Worm (Caenorhabditis elegans): ENCODE data around the gene srab-21.

srab-21 gene

DNA sequence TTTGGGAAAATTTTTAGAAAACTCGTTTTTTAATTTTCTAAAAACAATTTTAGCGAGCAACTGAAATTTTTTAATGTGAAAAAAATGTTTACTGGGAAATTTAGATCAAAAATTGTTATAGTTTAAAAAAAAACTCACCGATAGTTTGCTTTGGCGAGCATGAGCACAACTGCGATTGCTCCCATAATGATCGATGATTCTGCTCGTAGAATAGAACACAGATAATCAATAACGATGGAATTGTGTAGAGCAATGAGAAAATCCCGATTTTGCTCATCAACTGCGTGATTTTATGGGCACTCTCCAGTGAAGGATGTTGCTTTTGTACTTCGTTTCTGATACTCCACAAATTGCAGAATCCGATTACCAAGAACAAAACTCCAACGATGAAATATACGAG is 18.4 kb upstream of the srab-21 start:
- no peak for TF ChIP-seq hlh-30 (tag; optimal IDR thresholded peaks at IDR 0.05; ENCODE audit: insufficient read depth)
- TF ChIP-seq fkh-10 (GFP tag; optimal IDR thresholded peaks at IDR 0.05) = no peak
- TF ChIP-seq pat-9 (tag; optimal IDR thresholded peaks at IDR 0.05) = no peak
- TF ChIP-seq ahr-1 (tag; optimal IDR thresholded peaks at IDR 0.05) = no peak
- TF ChIP-seq ceh-18 (tag; optimal IDR thresholded peaks at IDR 0.05) = no peak
- TF ChIP-seq tbx-7 (tag; optimal IDR thresholded peaks at IDR 0.05) = no peak
- TF ChIP-seq ceh-19 (GFP tag; optimal IDR thresholded peaks at IDR 0.05) = no peak
- TF ChIP-seq odd-2 (tag; optimal IDR thresholded peaks at IDR 0.05) = no peak
- no peak for TF ChIP-seq lin-11 (tag; optimal IDR thresholded peaks at IDR 0.05)

DNA sequence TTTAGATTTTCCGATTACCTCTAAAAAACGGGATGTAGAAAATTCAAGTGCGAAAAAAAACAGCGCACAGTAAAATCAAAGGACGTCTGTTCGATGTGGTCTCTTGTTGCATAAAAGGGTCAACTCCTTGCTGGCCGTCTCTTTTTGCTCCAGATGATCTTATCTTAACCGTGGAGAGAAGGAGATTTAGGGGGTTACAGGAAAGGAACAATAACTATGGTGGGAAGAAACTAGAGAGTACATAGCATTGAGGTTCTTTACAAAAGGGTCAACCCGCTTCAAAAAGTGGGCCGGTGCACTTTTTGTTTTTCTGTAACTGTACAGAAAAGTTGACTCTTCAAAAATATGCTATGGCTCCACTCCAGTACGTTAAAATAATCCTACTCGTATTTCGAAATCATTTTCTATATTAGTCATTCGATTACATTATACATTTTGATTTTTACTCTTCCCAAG is 7.3 kb upstream of the srab-21 start, which contains the start of the genes T20D4.19 and srj-9:
Gene T20D4.19 (minus strand): TSS at position 101 of the 456 bp plus-strand sequence.
Gene srj-9 (plus strand): TSS at position 406 of the 456 bp plus-strand sequence.
- TF ChIP-seq ceh-30 (tag; optimal IDR thresholded peaks at IDR 0.05) (no peak), rnt-1 (tag; optimal IDR thresholded peaks at IDR 0.05) (no peak), ttx-3 (tag; optimal IDR thresholded peaks at IDR 0.05) (no peak), nhr-232 (tag; optimal IDR thresholded peaks at IDR 0.05) (no peak)

DNA sequence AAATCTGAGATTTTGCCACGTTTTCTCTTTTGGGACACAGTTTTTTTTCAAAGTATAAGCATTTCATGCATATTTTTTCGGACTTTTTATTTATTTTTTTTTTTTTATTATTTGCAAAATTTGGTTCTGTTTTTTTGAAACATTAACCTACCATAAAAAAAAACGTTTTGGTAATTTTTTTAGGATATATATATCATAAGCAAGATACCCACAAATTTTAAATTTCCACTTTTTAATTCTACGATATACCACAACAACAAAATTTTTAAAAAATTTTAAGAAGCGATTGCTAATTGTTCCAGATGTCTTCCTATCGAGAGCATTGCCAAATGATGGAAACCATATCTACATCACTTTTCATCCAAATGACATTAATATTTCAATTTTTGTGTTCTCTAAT is 4.5 kb upstream of the srab-21 start, which contains the start of gene srab-20:
Gene srab-20 (plus strand): TSS at position 301 of the 400 bp plus-strand sequence.
- no peak for TF ChIP-seq unc-3 (GFP tag; conservative IDR thresholded peaks at IDR 0.05)
- TF ChIP-seq unc-3 (tag; optimal IDR thresholded peaks at IDR 0.05) = no peak
- TF ChIP-seq che-1 (tag; optimal IDR thresholded peaks at IDR 0.05) = no peak
- no peak for TF ChIP-seq ceh-9 (tag; optimal IDR thresholded peaks at IDR 0.05)
- TF ChIP-seq elt-2 (tag; optimal IDR thresholded peaks at IDR 0.05) = no peak
- TF ChIP-seq ceh-14 (tag; optimal IDR thresholded peaks at IDR 0.05) = no peak
- no peak for TF ChIP-seq K02D7.2 (tag; optimal IDR thresholded peaks at IDR 0.05)
- no peak for TF ChIP-seq ceh-48 (tag; optimal IDR thresholded peaks at IDR 0.05)
- no peak for TF ChIP-seq hlh-8 (tag; optimal IDR thresholded peaks at IDR 0.05)
- TF ChIP-seq F13H6.1 (tag; optimal IDR thresholded peaks at IDR 0.05) = no peak
- TF ChIP-seq ceh-19 (GFP tag; optimal IDR thresholded peaks at IDR 0.05) = no peak
- no peak for TF ChIP-seq ztf-16 (tag; optimal IDR thresholded peaks at IDR 0.05)
- no peak for TF ChIP-seq ceh-31 (tag; optimal IDR thresholded peaks at IDR 0.05)
- no peak for TF ChIP-seq mec-3 (tag; optimal IDR thresholded peaks at IDR 0.05; ENCODE audit: borderline replicate concordance)
- no peak for TF ChIP-seq fax-1 (tag; optimal IDR thresholded peaks at IDR 0.05)
- no peak for TF ChIP-seq ama-1 (optimal IDR thresholded peaks at IDR 0.05)
- TF ChIP-seq ceh-2 (tag; optimal IDR thresholded peaks at IDR 0.05) = no peak
- no peak for TF ChIP-seq tbx-2 (tag; optimal IDR thresholded peaks at IDR 0.05)
- TF ChIP-seq nfya-1 (tag; optimal IDR thresholded peaks at IDR 0.05) = no peak
- no peak for TF ChIP-seq ceh-6 (GFP tag; optimal IDR thresholded peaks at IDR 0.05)

DNA sequence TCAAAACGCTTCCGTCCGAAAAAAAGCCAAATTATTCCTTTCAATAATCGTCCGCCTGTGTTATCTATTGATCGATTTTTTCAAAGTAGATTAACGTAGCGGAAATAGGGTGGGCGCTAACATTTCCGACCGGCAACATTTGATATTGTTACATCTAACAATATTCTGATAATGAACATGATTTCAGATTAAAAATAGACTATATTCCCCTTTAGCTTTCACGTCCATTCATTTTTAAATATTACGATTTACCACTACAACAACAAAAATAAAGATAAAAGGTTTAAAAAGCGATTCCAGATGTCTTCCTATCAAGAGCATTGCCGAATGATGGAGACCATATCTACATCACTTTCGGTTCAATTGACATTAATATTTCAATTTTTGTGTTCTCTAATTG is 1.8 kb upstream of the srab-21 start, which contains the start of gene srab-22:
Gene srab-22 (plus strand): TSS at position 301 of the 400 bp plus-strand sequence.
- TF ChIP-seq ceh-48 (tag; optimal IDR thresholded peaks at IDR 0.05) (no peak), unc-3 (GFP tag; conservative IDR thresholded peaks at IDR 0.05) (no peak), unc-3 (tag; optimal IDR thresholded peaks at IDR 0.05) (no peak), ceh-34 (tag; optimal IDR thresholded peaks at IDR 0.05) (no peak), ceh-14 (tag; optimal IDR thresholded peaks at IDR 0.05) (no peak), ceh-31 (tag; optimal IDR thresholded peaks at IDR 0.05) (no peak), T23F11.4 (GFP tag; optimal IDR thresholded peaks at IDR 0.05) (no peak), ref-2 (tag; optimal IDR thresholded peaks at IDR 0.05) (no peak), odd-2 (tag; optimal IDR thresholded peaks at IDR 0.05) (no peak), madf-2 (tag; optimal IDR thresholded peaks at IDR 0.05) (no peak), ets-4 (tag; optimal IDR thresholded peaks at IDR 0.05) (no peak), ceh-45 (GFP tag; IDR thresholded peaks at IDR 0.05) (no peak), ceh-9 (tag; optimal IDR thresholded peaks at IDR 0.05) (no peak), ahr-1 (tag; optimal IDR thresholded peaks at IDR 0.05) (no peak), lin-11 (tag; optimal IDR thresholded peaks at IDR 0.05) (no peak), fkh-6 (tag; optimal IDR thresholded peaks at IDR 0.05) (no peak), hlh-6 (tag; optimal IDR thresholded peaks at IDR 0.05) (no peak), dve-1 (tag; optimal IDR thresholded peaks at IDR 0.05) (no peak), ceh-19 (GFP tag; optimal IDR thresholded peaks at IDR 0.05) (no peak), K09A11.1 (tag; optimal IDR thresholded peaks at IDR 0.05; ENCODE audit: insufficient read depth) (no peak)
